Fruit fly (Drosophila melanogaster) whole organism, embryonic: ENCODE measurements around the gene Rbp.

ENCODE experiments used
- CG11456 ChIP-seq: fragments of 200-800 bp; sonication (Bioruptor generic); IDR thresholded peaks from 3 replicates; pipeline ENCODE4 v1.3.6; 2022; ENCODE audit warnings: missing biosample characterization, missing genetic modification characterization
- CG12236 ChIP-seq: fragments of 200-800 bp; sonication (Bioruptor generic); optimal IDR thresholded peaks from 2 replicates; lab custom pipeline; 2016; ENCODE audit warnings: missing biosample characterization, missing genetic modification characterization
- CG12299 ChIP-seq: fragments of 200-800 bp; sonication (Bioruptor generic); optimal IDR thresholded peaks from 2 replicates; lab custom pipeline; 2018; ENCODE audit warnings: missing biosample characterization, mild to moderate bottlenecking, missing genetic modification characterization
- CG12744 ChIP-seq: fragments of 200-800 bp; sonication (Bioruptor generic); optimal IDR thresholded peaks from 2 replicates; lab custom pipeline; 2016; ENCODE audit warnings: missing biosample characterization, missing genetic modification characterization
- CG1602 ChIP-seq: fragments of 200-800 bp; sonication (Bioruptor generic); optimal IDR thresholded peaks from 3 replicates; lab custom pipeline; 2016; ENCODE audit warnings: missing biosample characterization, missing genetic modification characterization
- CG1603 ChIP-seq: fragments of 200-800 bp; sonication (Bioruptor generic); optimal IDR thresholded peaks from 2 replicates; lab custom pipeline; 2019; ENCODE audit warnings: missing biosample characterization, mild to moderate bottlenecking, missing genetic modification characterization, moderate library complexity
- CG16813 ChIP-seq: fragments of 200-800 bp; sonication (Bioruptor generic); IDR thresholded peaks from 3 replicates; pipeline ENCODE4 v1.3.6; 2022; ENCODE audit warnings: missing biosample characterization, missing genetic modification characterization; ENCODE audit not compliant: partially characterized antibody
- CG18011 ChIP-seq: fragments of 200-800 bp; sonication (Bioruptor generic); optimal IDR thresholded peaks from 2 replicates; lab custom pipeline; 2017; ENCODE audit warnings: missing biosample characterization, missing genetic modification characterization, mild to moderate bottlenecking, moderate library complexity, missing genotype
- CG32767 ChIP-seq: fragments of 200-800 bp; sonication (Bioruptor generic); IDR thresholded peaks from 2 replicates; pipeline ENCODE4 v1.3.6; 2022; ENCODE audit warnings: missing biosample characterization, missing genetic modification characterization
- CG4424 ChIP-seq: fragments of 200-800 bp; sonication (Bioruptor generic); optimal IDR thresholded peaks from 3 replicates; lab custom pipeline; 2016; ENCODE audit warnings: missing biosample characterization, missing genetic modification characterization
- CG6254 ChIP-seq: fragments of 200-800 bp; sonication (Bioruptor generic); optimal IDR thresholded peaks from 3 replicates; lab custom pipeline; 2017; ENCODE audit warnings: mild to moderate bottlenecking, missing biosample characterization, missing genetic modification reagents, missing genetic modification characterization
- CG7372 ChIP-seq: fragments of 200-800 bp; sonication (Bioruptor generic); IDR thresholded peaks from 2 replicates; pipeline ENCODE4 v1.3.6; 2022; ENCODE audit warnings: missing biosample characterization, missing genetic modification characterization
- CG9609 ChIP-seq: fragments of 200-800 bp; sonication (Bioruptor generic); optimal IDR thresholded peaks from 3 replicates; lab custom pipeline; 2016; ENCODE audit warnings: missing biosample characterization, missing genetic modification characterization
- CTCF ChIP-seq: fragments of 200-800 bp; sonication (Bioruptor generic); optimal IDR thresholded peaks from 2 replicates; lab custom pipeline; 2017; ENCODE audit warnings: missing biosample characterization, mild to moderate bottlenecking, missing genetic modification characterization, moderate library complexity
- Camta ChIP-seq: fragments of 200-800 bp; sonication (Bioruptor generic); optimal IDR thresholded peaks from 2 replicates; lab custom pipeline; 2016; ENCODE audit warnings: missing biosample characterization, missing genetic modification characterization
- Dp ChIP-seq: fragments of 200-800 bp; sonication (Bioruptor generic); optimal IDR thresholded peaks from 2 replicates; lab custom pipeline; 2018; ENCODE audit warnings: missing biosample characterization, mild to moderate bottlenecking, missing genetic modification characterization, moderate library complexity
- Drgx ChIP-seq: fragments of 200-800 bp; sonication (Bioruptor generic); IDR thresholded peaks from 2 replicates; pipeline ENCODE4 v1.3.6; 2022; ENCODE audit warnings: missing biosample characterization, missing genetic modification characterization
- E2f1 ChIP-seq: fragments of 200-800 bp; sonication (Bioruptor generic); IDR thresholded peaks from 2 replicates; pipeline ENCODE4 v1.3.6; 2022; ENCODE audit warnings: missing biosample characterization, missing genetic modification characterization
- H15 ChIP-seq: fragments of 200-800 bp; sonication (Bioruptor generic); IDR thresholded peaks from 3 replicates; pipeline ENCODE4 v1.3.6; 2022; ENCODE audit warnings: missing biosample characterization, missing genetic modification characterization
- HmgD ChIP-seq: fragments of 200-800 bp; sonication (Bioruptor generic); optimal IDR thresholded peaks from 3 replicates; lab custom pipeline; 2016; ENCODE audit warnings: missing biosample characterization, missing genetic modification characterization
- MTF-1 ChIP-seq: fragments of 200-800 bp; sonication (Bioruptor generic); optimal IDR thresholded peaks from 2 replicates; lab custom pipeline; 2018; ENCODE audit warnings: missing biosample characterization, mild to moderate bottlenecking, missing genetic modification characterization, borderline replicate concordance
- Med ChIP-seq: fragments of 200-800 bp; sonication (Bioruptor generic); peaks from one replicate; lab custom pipeline; 2016; ENCODE audit warnings: missing biosample characterization, missing genetic modification characterization, mild to moderate bottlenecking, inconsistent platforms, moderate library complexity
- Mrtf ChIP-seq: fragments of 200-800 bp; sonication (Bioruptor generic); IDR thresholded peaks from 3 replicates; pipeline ENCODE4 v1.3.6; 2022; ENCODE audit warnings: missing biosample characterization, missing genetic modification characterization
- Scr ChIP-seq: fragments of 200-800 bp; sonication (Bioruptor generic); IDR thresholded peaks from 2 replicates; pipeline ENCODE4 v1.3.6; 2022; ENCODE audit warnings: missing biosample characterization, missing genetic modification characterization; ENCODE audit not compliant: partially characterized antibody
- Six4 ChIP-seq: fragments of 200-800 bp; sonication (Bioruptor generic); optimal IDR thresholded peaks from 2 replicates; lab custom pipeline; 2016; ENCODE audit warnings: missing biosample characterization, missing genetic modification characterization
- Stat92E ChIP-seq, 3 experiments: fragments of >200 bp in 2 of 3; fragments of 200-800 bp in 1 of 3; sonication (Bioruptor generic) in 1 of 3; optimal IDR thresholded peaks; 2 replicates each; lab custom pipeline; 2017 to 2019; ENCODE audit warnings: missing biosample characterization in 3 of 3, missing genetic modification characterization in 3 of 3, mild to moderate bottlenecking in 1 of 3, moderate library complexity in 1 of 3
- Usf ChIP-seq: fragments of 200-800 bp; sonication (Bioruptor generic); optimal IDR thresholded peaks from 2 replicates; lab custom pipeline; 2017; ENCODE audit warnings: missing genotype, missing biosample characterization, missing genetic modification characterization
- caup ChIP-seq: fragments of 200-800 bp; sonication (Bioruptor generic); optimal IDR thresholded peaks from 3 replicates; lab custom pipeline; 2017; ENCODE audit warnings: missing biosample characterization, mild to moderate bottlenecking, missing genetic modification characterization, moderate library complexity; ENCODE audit not compliant: severe bottlenecking
- cg ChIP-seq: fragments of 200-800 bp; sonication (Bioruptor generic); optimal IDR thresholded peaks from 3 replicates; lab custom pipeline; 2019; ENCODE audit warnings: missing biosample characterization, mild to moderate bottlenecking, missing genetic modification characterization, moderate library complexity
- dimm ChIP-seq: fragments of 200-800 bp; sonication (Bioruptor generic); IDR thresholded peaks from 2 replicates; pipeline ENCODE4 v1.3.6; 2022; ENCODE audit warnings: missing biosample characterization, missing genetic modification characterization
- dmrt99B ChIP-seq: fragments of 200-800 bp; sonication (Bioruptor generic); optimal IDR thresholded peaks from 2 replicates; lab custom pipeline; 2018; ENCODE audit warnings: missing biosample characterization, mild to moderate bottlenecking, missing genetic modification characterization, moderate library complexity
- dpn ChIP-seq, 2 experiments: fragments of 200-800 bp; sonication (Bioruptor generic); optimal IDR thresholded peaks; 3 replicates each; lab custom pipeline; 2016; ENCODE audit warnings: missing biosample characterization in 2 of 2, missing genetic modification characterization in 2 of 2
- inv ChIP-seq: fragments of 200-800 bp; sonication (Bioruptor generic); IDR thresholded peaks from 2 replicates; pipeline ENCODE4 v1.3.6; 2022; ENCODE audit warnings: missing biosample characterization, missing genetic modification characterization; ENCODE audit not compliant: partially characterized antibody
- jumu ChIP-seq: fragments of 200-800 bp; sonication (Bioruptor generic); optimal IDR thresholded peaks from 3 replicates; lab custom pipeline; 2016; ENCODE audit warnings: missing biosample characterization, missing genetic modification characterization
- lilli ChIP-seq: fragments of 200-800 bp; sonication (Bioruptor generic); optimal IDR thresholded peaks from 3 replicates; lab custom pipeline; 2016; ENCODE audit warnings: missing biosample characterization, missing genetic modification characterization
- luna ChIP-seq: fragments of 200-800 bp; sonication (Bioruptor generic); optimal IDR thresholded peaks from 2 replicates; lab custom pipeline; 2016; ENCODE audit warnings: missing biosample characterization, missing genetic modification characterization
- phol ChIP-seq: fragments of 200-800 bp; sonication (Bioruptor generic); optimal IDR thresholded peaks from 3 replicates; lab custom pipeline; 2018; ENCODE audit warnings: missing biosample characterization, mild to moderate bottlenecking, missing genetic modification characterization, moderate library complexity
- pzg ChIP-seq: fragments of 200-800 bp; sonication (Bioruptor generic); optimal IDR thresholded peaks from 3 replicates; lab custom pipeline; 2018; ENCODE audit warnings: missing biosample characterization, mild to moderate bottlenecking, missing genetic modification characterization, moderate library complexity
- sim ChIP-seq: fragments of 200-800 bp; sonication (Bioruptor generic); IDR thresholded peaks from 2 replicates; pipeline ENCODE4 v1.3.6; 2022; ENCODE audit warnings: missing biosample characterization, missing genetic modification characterization
- sqz ChIP-seq: fragments of 200-800 bp; sonication (Bioruptor generic); optimal IDR thresholded peaks from 3 replicates; lab custom pipeline; 2018; ENCODE audit warnings: missing biosample characterization, mild to moderate bottlenecking, missing genetic modification characterization
- ssp ChIP-seq: fragments of 200-800 bp; sonication (Bioruptor generic); IDR thresholded peaks from 2 replicates; pipeline ENCODE4 v1.3.6; 2022; ENCODE audit warnings: missing biosample characterization, missing genetic modification characterization
- trem ChIP-seq: fragments of 200-800 bp; optimal IDR thresholded peaks from 3 replicates; lab custom pipeline; 2019; ENCODE audit warnings: missing biosample characterization, mild to moderate bottlenecking, missing genetic modification characterization, moderate library complexity
- trh ChIP-seq: fragments of 200-800 bp; sonication (Bioruptor generic); optimal IDR thresholded peaks from 2 replicates; lab custom pipeline; 2016; ENCODE audit warnings: missing biosample characterization, missing genetic modification characterization

Rbp gene

dm6 chr3R:15342926-15343685 lies 31.3 kb upstream of the Rbp start, which contains the start of gene Nagk (continued):
- peak; percentile 5; the same call in 1 of the 3 replicates for TF ChIP-seq H15 (GFP tag; lab: Robert Waterston, UW)
- TF ChIP-seq Usf (GFP tag; lab: Kevin White, UChicago) = peak; percentile 31
- TF ChIP-seq CG12236 = no peak
- TF ChIP-seq CG18011 (GFP tag; lab: Kevin White, UChicago) = peak; percentile 36
- TF ChIP-seq ssp (GFP tag; lab: Robert Waterston, UW) = peak; percentile 46
- no peak for TF ChIP-seq CG12744 (GFP tag; lab: Kevin White, UChicago)
- TF ChIP-seq Mrtf (GFP tag; lab: Robert Waterston, UW) = peak; percentile 5; the same call in 1 of the 3 replicates
- peak; percentile 67 for TF ChIP-seq dmrt99B (tag; lab: Kevin White, UChicago)
- peak; percentile 46 to 68 for TF ChIP-seq dpn (GFP tag; optimal IDR thresholded peaks at IDR 0.05; lab: Kevin White, UChicago)
- TF ChIP-seq Six4 = peak; percentile 56
- no peak for TF ChIP-seq cg (GFP tag; lab: Kevin White, UChicago)
- no peak for TF ChIP-seq CTCF (GFP tag; lab: Kevin White, UChicago)
- no peak for TF ChIP-seq CG6254 (GFP tag; lab: Kevin White, UChicago)
- peak; percentile 34 for TF ChIP-seq pzg
- peak; percentile 61; the same call in 2 of the 3 replicates for TF ChIP-seq CG11456 (GFP tag; lab: Robert Waterston, UW)
- TF ChIP-seq CG32767 (GFP tag; lab: Robert Waterston, UW) = peak; percentile 15; the same call in 1 of the 2 replicates
- TF ChIP-seq Drgx (GFP tag; lab: Robert Waterston, UW) = no peak; the same call in 1 of the 2 replicates
- peak; percentile 84 for TF ChIP-seq Dp (GFP tag; lab: Kevin White, UChicago)
- no peak for TF ChIP-seq inv (GFP tag; lab: Robert Waterston, UW)
- TF ChIP-seq CG4424 (GFP tag; lab: Kevin White, UChicago) = peak; percentile 71
- peak; percentile 40 for TF ChIP-seq Camta (GFP tag; lab: Kevin White, UChicago)
- no peak for TF ChIP-seq HmgD
- peak; percentile 14 for TF ChIP-seq trem (tag; lab: Kevin White, UChicago)
- TF ChIP-seq E2f1 (GFP tag; lab: Robert Waterston, UW) = 0 out of 2 replicates have a peak, but pooled peaks have one; percentile 35
- TF ChIP-seq phol = peak; percentile 66
- peak; percentile 79 for TF ChIP-seq lilli (GFP tag; lab: Kevin White, UChicago)
- TF ChIP-seq CG9609 = peak; percentile 25
- no peak for TF ChIP-seq CG16813 (GFP tag; lab: Robert Waterston, UW)
- peak; percentile 34 for TF ChIP-seq caup (GFP tag; lab: Kevin White, UChicago)
- TF ChIP-seq CG1602 (GFP tag; lab: Kevin White, UChicago) = peak; percentile 57
- TF ChIP-seq sqz (GFP tag; lab: Kevin White, UChicago) = no peak
- TF ChIP-seq Scr = no peak
- no peak for TF ChIP-seq CG12299 (tag; lab: Kevin White, UChicago)
- TF ChIP-seq luna (GFP tag; lab: Kevin White, UChicago) = no peak
- no peak for TF ChIP-seq sim
- TF ChIP-seq CG1603 (tag; lab: Kevin White, UChicago) = peak; percentile 48
- TF ChIP-seq MTF-1 (GFP tag; lab: Kevin White, UChicago) = peak; percentile 40
- no peak for TF ChIP-seq Stat92E (GFP tag; optimal IDR thresholded peaks at IDR 0.05; lab: Kevin White, UChicago)
- no peak for TF ChIP-seq CG7372 (GFP tag; lab: Robert Waterston, UW)
- TF ChIP-seq trh (GFP tag; lab: Kevin White, UChicago) = no peak
- TF ChIP-seq dimm (GFP tag; lab: Robert Waterston, UW) = no peak
- TF ChIP-seq jumu (GFP tag; lab: Kevin White, UChicago) = no peak
- TF ChIP-seq Med = peak; percentile 89
